Worm (Caenorhabditis elegans) whole organism, L1 larva: ENCODE data around the gene chpf-2.

ENCODE experiments used
- egl-27 ChIP-seq, 2 experiments: fragments of 150-350 bp in 1 of 2; sonication (generic microtip); optimal IDR thresholded peaks; 3 replicates each; lab custom pipeline; 2017 to 2018; ENCODE audit warnings: missing biosample characterization in 2 of 2, missing genetic modification characterization in 2 of 2, missing genetic modification reagents in 2 of 2
- jun-1 ChIP-seq: fragments of 150-350 bp; optimal IDR thresholded peaks from 2 replicates; lab custom pipeline; 2014; ENCODE audit warnings: missing biosample characterization, missing genetic modification reagents, missing genetic modification characterization
- lin-39 ChIP-seq: fragments of 150-350 bp; optimal IDR thresholded peaks from 2 replicates; lab custom pipeline; 2014; ENCODE audit warnings: missing biosample characterization, missing genetic modification reagents, missing genetic modification characterization
- lir-3 ChIP-seq: sonication (generic microtip); optimal IDR thresholded peaks from 2 replicates; lab custom pipeline; 2016; ENCODE audit warnings: mild to moderate bottlenecking, missing genetic modification characterization, moderate library complexity, missing compliant biosample characterization; ENCODE audit not compliant: poor library complexity
- mef-2 ChIP-seq: fragments of 150-350 bp; optimal IDR thresholded peaks from 2 replicates; lab custom pipeline; 2014; ENCODE audit warnings: missing biosample characterization, missing genetic modification characterization
- nhr-12 ChIP-seq: sonication (generic microtip); optimal IDR thresholded peaks from 2 replicates; lab custom pipeline; 2017; ENCODE audit warnings: missing biosample characterization, missing genetic modification characterization
- nhr-28 ChIP-seq: fragments of 150-350 bp; optimal IDR thresholded peaks from 2 replicates; lab custom pipeline; 2014; ENCODE audit warnings: missing biosample characterization, missing genetic modification characterization
- skn-1 ChIP-seq: fragments of 150-350 bp; optimal IDR thresholded peaks from 2 replicates; lab custom pipeline; 2014; ENCODE audit warnings: missing biosample characterization, missing genetic modification characterization
- sox-4 ChIP-seq: sonication (generic microtip); optimal IDR thresholded peaks from 2 replicates; lab custom pipeline; 2016; ENCODE audit warnings: missing genetic modification characterization, missing compliant biosample characterization
- tbx-2 ChIP-seq: sonication (generic microtip); optimal IDR thresholded peaks from 2 replicates; lab custom pipeline; 2016; ENCODE audit warnings: missing genetic modification characterization, missing compliant biosample characterization

DNA sequence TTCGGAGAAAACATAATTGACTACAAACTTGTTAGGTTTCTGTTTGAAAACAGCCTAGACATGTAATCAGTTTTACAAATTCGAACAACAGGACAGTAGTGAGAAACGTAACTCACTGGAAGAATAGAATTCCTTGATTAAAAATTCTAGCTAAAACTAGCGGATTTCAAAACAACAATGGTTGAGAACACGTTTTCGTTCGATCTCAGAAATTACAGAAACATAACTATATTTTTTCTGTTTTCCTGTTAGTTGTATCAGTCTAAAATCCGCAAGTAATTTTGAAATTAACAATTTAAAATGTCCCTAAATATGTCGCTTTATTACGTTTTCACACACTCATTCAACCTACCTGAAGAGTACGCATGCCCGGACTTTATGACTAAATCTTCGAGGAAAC lies 47.1 kb upstream of the chpf-2 start, which contains the start of gene srt-8:
- TF ChIP-seq lin-39 (tag; lab: Kevin White, UChicago) (no peak), mef-2 (tag; lab: Kevin White, UChicago) (no peak), egl-27 (tag; optimal IDR thresholded peaks at IDR 0.05; lab: Kevin White, UChicago) (no peak), nhr-12 (tag; lab: Kevin White, UChicago) (no peak), skn-1 (tag; lab: Kevin White, UChicago) (no peak), tbx-2 (tag; lab: Kevin White, UChicago) (no peak), nhr-28 (tag; lab: Kevin White, UChicago) (no peak), sox-4 (tag; lab: Kevin White, UChicago) (no peak), jun-1 (tag; lab: Kevin White, UChicago) (no peak), lir-3 (no peak)
